Worm (Caenorhabditis elegans) whole organism, mixed stage, embryonic: Measurements from ENCODE around the gene clec-204.

Experiments
- lin-32 ChIP-seq: fragments of 200-800 bp; sonication (Bioruptor generic); optimal IDR thresholded peaks from 2 replicates; lab custom pipeline; 2018; ENCODE audit warnings: mild to moderate bottlenecking, missing genetic modification characterization, missing compliant biosample characterization
- mep-1 ChIP-seq: fragments of 150-350 bp; optimal IDR thresholded peaks from 2 replicates; lab custom pipeline; 2017; ENCODE audit warnings: missing biosample characterization, missing genetic modification reagents, missing genetic modification characterization, inconsistent platforms
- mls-2 ChIP-seq: sonication (generic microtip); optimal IDR thresholded peaks from 2 replicates; lab custom pipeline; 2016; ENCODE audit warnings: mild to moderate bottlenecking, missing genetic modification characterization, moderate library complexity, missing compliant biosample characterization
- sptf-1 ChIP-seq: sonication (generic microtip); optimal IDR thresholded peaks from 2 replicates; lab custom pipeline; 2017; ENCODE audit warnings: mild to moderate bottlenecking, missing genetic modification characterization, moderate library complexity, missing compliant biosample characterization
- unc-39 ChIP-seq: fragments of 150-350 bp; optimal IDR thresholded peaks from 2 replicates; lab custom pipeline; 2014; ENCODE audit warnings: missing biosample characterization, missing genetic modification characterization
- ztf-11 ChIP-seq: fragments of 150-350 bp; optimal IDR thresholded peaks from 2 replicates; lab custom pipeline; 2014; ENCODE audit warnings: missing biosample characterization, missing genetic modification characterization

DNA sequence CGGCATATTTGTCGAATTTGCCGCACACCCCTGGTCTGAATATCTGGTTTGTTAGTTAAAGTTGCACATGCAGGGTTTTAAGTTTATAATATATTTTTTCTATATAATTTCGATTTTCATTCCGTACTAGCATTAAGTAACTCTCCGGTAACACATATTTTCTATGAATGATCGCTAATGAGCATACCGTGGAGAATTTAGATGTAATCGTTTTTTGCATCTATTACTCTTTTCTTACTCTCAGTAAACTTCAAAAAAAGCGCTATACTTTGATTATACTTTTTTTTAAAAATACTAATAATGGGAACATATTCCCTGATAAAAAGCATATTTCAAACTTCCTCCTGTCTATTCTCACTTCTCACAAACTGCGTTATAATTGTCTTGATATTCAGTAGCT is 22.4 kb upstream of the clec-204 start, which contains the start of gene str-160:
- TF ChIP-seq unc-39 (tag; lab: Kevin White, UChicago) (no peak), mls-2 (no peak), lin-32 (no peak), mep-1 (tag; lab: Kevin White, UChicago) (no peak), sptf-1 (tag; lab: Kevin White, UChicago) (no peak), ztf-11 (no peak)
